Worm (Caenorhabditis elegans) whole organism, early embryonic: ENCODE measurements around the gene srbc-84.

ENCODE experiments used
- B0310.2 ChIP-seq: sonication (generic microtip); optimal IDR thresholded peaks from 2 replicates; lab custom pipeline; 2016; ENCODE audit warnings: mild to moderate bottlenecking, missing genetic modification characterization, missing compliant biosample characterization
- aly-1 ChIP-seq: sonication (generic microtip); optimal IDR thresholded peaks from 2 replicates; lab custom pipeline; 2016; ENCODE audit warnings: missing genetic modification characterization, missing compliant biosample characterization
- ama-1 ChIP-seq: fragments of 150-350 bp; optimal IDR thresholded peaks from 2 replicates; lab custom pipeline; 2014
- ceh-36 ChIP-seq: sonication (generic microtip); optimal IDR thresholded peaks from 2 replicates; lab custom pipeline; 2016; ENCODE audit warnings: missing genetic modification characterization, inconsistent platforms, missing compliant biosample characterization
- hmbx-1 ChIP-seq: sonication (generic microtip); optimal IDR thresholded peaks from 2 replicates; lab custom pipeline; 2016; ENCODE audit warnings: mild to moderate bottlenecking, missing genetic modification characterization, missing compliant biosample characterization
- sea-1 ChIP-seq: fragments of 200-800 bp; sonication (Bioruptor generic); conservative IDR thresholded peaks from 2 replicates; pipeline ENCODE4 v1.3.6; 2022; ENCODE audit warnings: missing genetic modification characterization, missing compliant biosample characterization
- tbx-37 ChIP-seq: fragments of 200-800 bp; sonication (Bioruptor generic); conservative IDR thresholded peaks from 2 replicates; pipeline ENCODE4 v1.3.6; 2022; ENCODE audit warnings: missing genetic modification reagents, missing genetic modification characterization, missing compliant biosample characterization

DNA sequence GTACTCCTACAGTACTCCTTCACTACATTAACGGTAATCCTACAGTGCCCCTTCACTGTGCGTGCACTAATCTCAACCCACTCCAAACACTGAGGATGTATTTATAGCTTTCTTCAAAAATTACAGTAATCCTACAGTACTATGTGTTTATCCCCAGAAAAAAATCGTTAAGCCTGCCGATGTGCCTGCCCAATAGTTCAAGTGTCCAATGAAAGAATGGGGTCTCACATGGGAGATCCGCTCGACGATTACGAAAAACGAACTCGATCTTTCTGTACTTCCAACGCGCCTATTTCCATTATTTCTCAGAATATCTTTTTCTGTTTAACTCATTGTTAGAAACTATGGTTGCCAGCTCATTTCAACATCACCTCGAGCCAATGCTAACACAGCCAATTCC is 40.6 kb upstream of the srbc-84 start, which contains the start of gene nhr-218:
- no peak for TF ChIP-seq ama-1
- TF ChIP-seq B0310.2 (tag; lab: Kevin White, UChicago) = no peak
- TF ChIP-seq hmbx-1 (tag; lab: Kevin White, UChicago) = no peak
- no peak for TF ChIP-seq aly-1 (tag; lab: Kevin White, UChicago)
- TF ChIP-seq ceh-36 = no peak
- TF ChIP-seq sea-1 = no peak
- TF ChIP-seq tbx-37 (GFP tag; lab: Robert Waterston, UW) = no peak
